Worm (Caenorhabditis elegans) whole organism, L3 larva: ENCODE measurements around the gene lect-2.

Experiments used
- ama-1 ChIP-seq: fragments of 150-350 bp; optimal IDR thresholded peaks from 2 replicates; lab custom pipeline; 2018
- ceh-16 ChIP-seq: sonication (generic microtip); optimal IDR thresholded peaks from 2 replicates; lab custom pipeline; 2017; ENCODE audit warnings: missing biosample characterization, missing genetic modification characterization
- ceh-28 ChIP-seq: fragments of 150-350 bp; optimal IDR thresholded peaks from 2 replicates; lab custom pipeline; 2014; ENCODE audit warnings: missing biosample characterization, missing genetic modification reagents, missing genetic modification characterization
- elt-3 ChIP-seq, 3 experiments: fragments of 150-350 bp in 1 of 3; sonication (generic microtip) in 2 of 3; optimal IDR thresholded peaks; 2 replicates in 2 of 3; 4 replicates in 1 of 3; lab custom pipeline; 2014 to 2017; ENCODE audit warnings: missing biosample characterization in 3 of 3, missing genetic modification characterization in 3 of 3
- eor-1 ChIP-seq, 2 experiments: fragments of 150-350 bp; optimal IDR thresholded peaks; 2 replicates each; lab custom pipeline; 2014 to 2018; ENCODE audit warnings: missing biosample characterization in 2 of 2, missing genetic modification characterization in 2 of 2
- fkh-10 ChIP-seq: sonication (generic microtip); optimal IDR thresholded peaks from 2 replicates; lab custom pipeline; 2017; ENCODE audit warnings: missing biosample characterization, missing genetic modification reagents, missing genetic modification characterization
- hmg-11 ChIP-seq: sonication (generic microtip); optimal IDR thresholded peaks from 2 replicates; lab custom pipeline; 2016; ENCODE audit warnings: missing genetic modification characterization, missing compliant biosample characterization
- mdl-1 ChIP-seq: fragments of 150-350 bp; optimal IDR thresholded peaks from 2 replicates; lab custom pipeline; 2014; ENCODE audit warnings: missing biosample characterization, missing genetic modification characterization
- nhr-11 ChIP-seq: fragments of 150-350 bp; optimal IDR thresholded peaks from 2 replicates; lab custom pipeline; 2014; ENCODE audit warnings: missing biosample characterization, missing genetic modification characterization
- nhr-28 ChIP-seq: fragments of 150-350 bp; optimal IDR thresholded peaks from 2 replicates; lab custom pipeline; 2014; ENCODE audit warnings: missing biosample characterization, missing genetic modification characterization
- skn-1 ChIP-seq: fragments of 150-350 bp; optimal IDR thresholded peaks from 2 replicates; lab custom pipeline; 2014; ENCODE audit warnings: missing biosample characterization, missing genetic modification characterization
- snpc-4 ChIP-seq: fragments of 150-350 bp; optimal IDR thresholded peaks from 2 replicates; lab custom pipeline; 2014; ENCODE audit warnings: missing biosample characterization, missing genetic modification characterization
- unc-39 ChIP-seq: sonication (generic microtip); optimal IDR thresholded peaks from 4 replicates; lab custom pipeline; 2017; ENCODE audit warnings: missing biosample characterization, missing genetic modification characterization
- zag-1 ChIP-seq: fragments of 150-350 bp; optimal IDR thresholded peaks from 2 replicates; lab custom pipeline; 2014; ENCODE audit warnings: missing biosample characterization, missing genetic modification characterization

DNA sequence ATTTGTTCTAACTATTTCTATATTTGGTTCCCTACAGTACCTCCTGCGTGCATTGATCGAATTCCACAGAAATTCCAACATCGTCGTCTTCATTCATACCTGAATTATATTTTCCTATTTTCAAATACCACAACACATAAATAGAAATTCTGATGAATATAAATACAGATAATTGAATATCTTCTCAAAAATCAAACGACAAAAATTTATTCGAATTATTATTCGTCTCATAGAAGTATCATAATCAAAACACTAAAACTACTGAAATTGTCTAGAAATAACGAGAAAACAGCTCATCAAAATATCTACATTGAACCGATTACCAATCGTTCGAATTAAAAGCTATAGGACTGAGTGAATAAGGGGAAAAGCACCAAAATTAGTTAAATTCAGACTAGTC, 42.6 kb downstream of the lect-2 start, which contains the start of gene gtap-1:
- TF ChIP-seq mdl-1 (no peak), elt-3 (tag; optimal IDR thresholded peaks at IDR 0.05; lab: Kevin White, UChicago) (no peak), eor-1 (tag; optimal IDR thresholded peaks at IDR 0.05; lab: Kevin White, UChicago) (no peak), zag-1 (tag; lab: Kevin White, UChicago) (no peak), nhr-11 (tag; lab: Kevin White, UChicago) (no peak), fkh-10 (no peak), unc-39 (no peak), skn-1 (tag; lab: Kevin White, UChicago) (no peak), ceh-16 (tag; lab: Kevin White, UChicago) (no peak), hmg-11 (tag; lab: Kevin White, UChicago) (no peak), ama-1 (lab: Kevin White, UChicago) (no peak), nhr-28 (tag; lab: Kevin White, UChicago) (no peak), ceh-28 (no peak), snpc-4 (tag; lab: Kevin White, UChicago) (no peak)
